Fruit fly (Drosophila melanogaster): ENCODE results near the gene zfh1.
A peak's percentile ranks its signal among the peaks of the same experiment; 100 is the strongest.

The zfh1 gene

dm6 chr3R:30733081-30733480 lies 32.6 kb upstream of the zfh1 start (continued):
- TF ChIP-seq Atf3 (GFP tag; optimal IDR thresholded peaks at IDR 0.05): no peak
- TF ChIP-seq CG6689 (GFP tag; IDR thresholded peaks at IDR 0.05): peak; percentile 24; the same call in 1 of the 2 replicates
- TF ChIP-seq CG11398 (GFP tag; optimal IDR thresholded peaks at IDR 0.05): no peak
- no peak for TF ChIP-seq tx (GFP tag; optimal IDR thresholded peaks at IDR 0.05)
- TF ChIP-seq br (optimal IDR thresholded peaks at IDR 0.05): no peak
- TF ChIP-seq seq (GFP tag; IDR thresholded peaks at IDR 0.05): no peak
- no peak for TF ChIP-seq sd (tag; optimal IDR thresholded peaks at IDR 0.05)
- no peak for TF ChIP-seq Dfd (GFP tag; optimal IDR thresholded peaks at IDR 0.05)
- peak; percentile 18 for TF ChIP-seq nmo (GFP tag; optimal IDR thresholded peaks at IDR 0.05)
- no peak for TF ChIP-seq dati (GFP tag; IDR thresholded peaks at IDR 0.05)
- TF ChIP-seq CG16779 (GFP tag; IDR thresholded peaks at IDR 0.05): no peak
- TF ChIP-seq abd-A (tag; optimal IDR thresholded peaks at IDR 0.05): no peak
- no peak for TF ChIP-seq CG12155 (GFP tag; optimal IDR thresholded peaks at IDR 0.05)
- TF ChIP-seq CG33557 (GFP tag; optimal IDR thresholded peaks at IDR 0.05): peak; percentile 18
- no peak for TF ChIP-seq CG13624 (GFP tag; optimal IDR thresholded peaks at IDR 0.05)
- no peak for TF ChIP-seq CG7987 (GFP tag; optimal IDR thresholded peaks at IDR 0.05)
- no peak for TF ChIP-seq CG9797 (GFP tag; optimal IDR thresholded peaks at IDR 0.05)
- no peak for TF ChIP-seq CG14860 (GFP tag; IDR thresholded peaks at IDR 0.05; ENCODE audit: partially characterized antibody)
- no peak for TF ChIP-seq CG10147 (GFP tag; optimal IDR thresholded peaks at IDR 0.05)
- no peak for TF ChIP-seq ase (GFP tag; IDR thresholded peaks at IDR 0.05)
- TF ChIP-seq Oli (tag; optimal IDR thresholded peaks at IDR 0.05): peak; percentile 19
- TF ChIP-seq ci (GFP tag; IDR thresholded peaks at IDR 0.05): no peak
- no peak for TF ChIP-seq sc (optimal IDR thresholded peaks at IDR 0.05)
- no peak for TF ChIP-seq sc (GFP tag; optimal IDR thresholded peaks at IDR 0.05)
- no peak for TF ChIP-seq crol (GFP tag; IDR thresholded peaks at IDR 0.05)
- TF ChIP-seq salm (tag; optimal IDR thresholded peaks at IDR 0.05): no peak
- TF ChIP-seq CG14710 (tag; optimal IDR thresholded peaks at IDR 0.05): peak; percentile 56
- no peak for TF ChIP-seq Bdp1 (GFP tag; optimal IDR thresholded peaks at IDR 0.05)
- no peak for TF ChIP-seq exex (tag; optimal IDR thresholded peaks at IDR 0.05)
- TF ChIP-seq CG15696 (tag; optimal IDR thresholded peaks at IDR 0.05): peak; percentile 30
- TF ChIP-seq CG32767 (GFP tag; IDR thresholded peaks at IDR 0.05): no peak
- TF ChIP-seq emc (GFP tag; optimal IDR thresholded peaks at IDR 0.05): no peak
- peak; percentile 43 for TF ChIP-seq trem (tag; optimal IDR thresholded peaks at IDR 0.05)
- no peak for TF ChIP-seq pum (GFP tag; optimal IDR thresholded peaks at IDR 0.05)
- TF ChIP-seq Oaz (GFP tag; IDR thresholded peaks at IDR 0.05): no peak
- TF ChIP-seq caup (GFP tag; optimal IDR thresholded peaks at IDR 0.05; ENCODE audit: severe bottlenecking): no peak
- TF ChIP-seq gcm (GFP tag; optimal IDR thresholded peaks at IDR 0.05): peak; percentile 64
- no peak for TF ChIP-seq CG4328 (GFP tag; optimal IDR thresholded peaks at IDR 0.05)
- TF ChIP-seq CG11456 (GFP tag; IDR thresholded peaks at IDR 0.05): no peak
- TF ChIP-seq CG8089 (GFP tag; optimal IDR thresholded peaks at IDR 0.05): no peak
- TF ChIP-seq cas (GFP tag; IDR thresholded peaks at IDR 0.05): no peak
- no peak for TF ChIP-seq CG4404 (GFP tag; IDR thresholded peaks at IDR 0.05)
- TF ChIP-seq CG10366 (GFP tag; IDR thresholded peaks at IDR 0.05): no peak
- no peak for TF ChIP-seq CG9609 (GFP tag; optimal IDR thresholded peaks at IDR 0.05)
- TF ChIP-seq bbx (GFP tag; IDR thresholded peaks at IDR 0.05; ENCODE audit: partially characterized antibody): no peak
- TF ChIP-seq CG11695 (GFP tag; IDR thresholded peaks at IDR 0.05): no peak
- TF ChIP-seq Six4 (GFP tag; optimal IDR thresholded peaks at IDR 0.05): no peak
- TF ChIP-seq phol (tag; optimal IDR thresholded peaks at IDR 0.05): peak; percentile 49
- TF ChIP-seq Gug (GFP tag; IDR thresholded peaks at IDR 0.05): no peak
- no peak for TF ChIP-seq NFAT (GFP tag; IDR thresholded peaks at IDR 0.05)
- TF ChIP-seq nerfin-2 (GFP tag; IDR thresholded peaks at IDR 0.05; ENCODE audit: partially characterized antibody): no peak
- peak; percentile 21 for TF ChIP-seq CG7839 (tag; optimal IDR thresholded peaks at IDR 0.05)
- no peak for TF ChIP-seq YL-1 (GFP tag; optimal IDR thresholded peaks at IDR 0.05)
